Fruit fly (Drosophila melanogaster) whole organism, embryonic: ENCODE results near the gene CG31636.

ENCODE experiments used
- Abd-B ChIP-seq: fragments of 200-800 bp; sonication (Bioruptor generic); optimal IDR thresholded peaks from 2 replicates; lab custom pipeline; 2018; ENCODE audit warnings: missing biosample characterization, mild to moderate bottlenecking, missing genetic modification characterization, moderate library complexity
- Ada2b ChIP-seq: fragments of 200-800 bp; sonication (Bioruptor generic); IDR thresholded peaks from 2 replicates; pipeline ENCODE4 v1.3.6; 2022; ENCODE audit warnings: missing biosample characterization, missing genetic modification characterization
- Bdp1 ChIP-seq: fragments of 200-800 bp; sonication (Bioruptor generic); optimal IDR thresholded peaks from 3 replicates; lab custom pipeline; 2016; ENCODE audit warnings: missing biosample characterization, missing genetic modification characterization
- Bgb ChIP-seq: fragments of 200-800 bp; sonication (Bioruptor generic); IDR thresholded peaks from 2 replicates; pipeline ENCODE4 v1.3.6; 2022; ENCODE audit warnings: missing biosample characterization, missing genetic modification characterization; ENCODE audit not compliant: partially characterized antibody
- Bteb2 ChIP-seq: fragments of 200-800 bp; sonication (Bioruptor generic); optimal IDR thresholded peaks from 2 replicates; lab custom pipeline; 2016; ENCODE audit warnings: missing biosample characterization, missing genetic modification characterization
- CG1024 ChIP-seq: fragments of 200-800 bp; sonication (Bioruptor generic); IDR thresholded peaks from 2 replicates; pipeline ENCODE4 v1.3.6; 2022; ENCODE audit warnings: missing biosample characterization, missing genetic modification characterization
- CG10979 ChIP-seq: fragments of 200-800 bp; sonication (Bioruptor generic); optimal IDR thresholded peaks from 2 replicates; lab custom pipeline; 2018; ENCODE audit warnings: missing biosample characterization, mild to moderate bottlenecking, missing genetic modification characterization, moderate library complexity
- CG11398 ChIP-seq: fragments of 200-800 bp; sonication (Bioruptor generic); optimal IDR thresholded peaks from 2 replicates; lab custom pipeline; 2016; ENCODE audit warnings: missing biosample characterization, missing genetic modification characterization
- CG11560 ChIP-seq: fragments of 200-800 bp; sonication (Bioruptor generic); IDR thresholded peaks from 3 replicates; pipeline ENCODE4 v1.3.6; 2022; ENCODE audit warnings: missing biosample characterization, missing genetic modification characterization
- CG13624 ChIP-seq: fragments of 200-800 bp; sonication (Bioruptor generic); optimal IDR thresholded peaks from 2 replicates; lab custom pipeline; 2016; ENCODE audit warnings: missing biosample characterization, missing genetic modification characterization
- CG14965 ChIP-seq: fragments of 200-800 bp; sonication (Bioruptor generic); optimal IDR thresholded peaks from 2 replicates; lab custom pipeline; 2016; ENCODE audit warnings: missing biosample characterization, missing genetic modification characterization, borderline replicate concordance
- CG17612 ChIP-seq: fragments of 200-800 bp; sonication (Bioruptor generic); IDR thresholded peaks from 2 replicates; pipeline ENCODE4 v1.3.6; 2022; ENCODE audit warnings: missing biosample characterization, missing genetic modification characterization
- CG18619 ChIP-seq: fragments of 200-800 bp; sonication (Bioruptor generic); optimal IDR thresholded peaks from 3 replicates; lab custom pipeline; 2017; ENCODE audit warnings: missing biosample characterization, mild to moderate bottlenecking, missing genetic modification characterization
- CG3163 ChIP-seq: fragments of 200-800 bp; sonication (Bioruptor generic); optimal IDR thresholded peaks from 3 replicates; lab custom pipeline; 2016; ENCODE audit warnings: missing biosample characterization, missing genetic modification characterization
- CG6175 ChIP-seq: fragments of 200-800 bp; sonication (Bioruptor generic); IDR thresholded peaks from 3 replicates; pipeline ENCODE4 v1.3.6; 2022; ENCODE audit warnings: missing biosample characterization, missing genetic modification characterization
- CG6683 ChIP-seq: fragments of 200-800 bp; sonication (Bioruptor generic); optimal IDR thresholded peaks from 2 replicates; lab custom pipeline; 2017; ENCODE audit warnings: missing biosample characterization, mild to moderate bottlenecking, missing genetic modification characterization, missing genetic modification reagents
- CG9215 ChIP-seq: fragments of 200-800 bp; sonication (Bioruptor generic); IDR thresholded peaks from 2 replicates; pipeline ENCODE4 v1.3.6; 2022; ENCODE audit warnings: missing biosample characterization, missing genetic modification characterization
- Chrac-16 ChIP-seq: fragments of 200-800 bp; sonication (Bioruptor generic); optimal IDR thresholded peaks from 3 replicates; lab custom pipeline; 2016; ENCODE audit warnings: missing biosample characterization, missing genetic modification characterization
- Dip3 ChIP-seq: fragments of 200-800 bp; sonication (Bioruptor generic); optimal IDR thresholded peaks from 3 replicates; lab custom pipeline; 2016; ENCODE audit warnings: missing biosample characterization, missing genetic modification characterization
- E2f1 ChIP-seq: fragments of 200-800 bp; sonication (Bioruptor generic); IDR thresholded peaks from 2 replicates; pipeline ENCODE4 v1.3.6; 2022; ENCODE audit warnings: missing biosample characterization, missing genetic modification characterization
- Fer3 ChIP-seq: fragments of 200-800 bp; sonication (Bioruptor generic); optimal IDR thresholded peaks from 2 replicates; lab custom pipeline; 2018; ENCODE audit warnings: missing biosample characterization, mild to moderate bottlenecking, missing genetic modification characterization, moderate library complexity
- Hand ChIP-seq: fragments of 200-800 bp; sonication (Bioruptor generic); optimal IDR thresholded peaks from 2 replicates; lab custom pipeline; 2017; ENCODE audit warnings: mild to moderate bottlenecking, missing biosample characterization, missing genetic modification reagents, missing genetic modification characterization
- Hmr ChIP-seq: fragments of 200-800 bp; sonication (Bioruptor generic); optimal IDR thresholded peaks from 3 replicates; lab custom pipeline; 2017; ENCODE audit warnings: mild to moderate bottlenecking, missing biosample characterization, missing genetic modification reagents, missing genetic modification characterization
- NC2β ChIP-seq: fragments of 200-800 bp; sonication (Bioruptor generic); optimal IDR thresholded peaks from 2 replicates; lab custom pipeline; 2016; ENCODE audit warnings: missing biosample characterization, missing genetic modification characterization
- Oaz ChIP-seq: fragments of 200-800 bp; sonication (Bioruptor generic); IDR thresholded peaks from 2 replicates; pipeline ENCODE4 v1.3.6; 2022; ENCODE audit warnings: missing biosample characterization, missing genetic modification characterization
- Oli ChIP-seq: fragments of 200-800 bp; sonication (Bioruptor generic); optimal IDR thresholded peaks from 2 replicates; lab custom pipeline; 2018; ENCODE audit warnings: missing biosample characterization, mild to moderate bottlenecking, missing genetic modification characterization, moderate library complexity
- Rfx ChIP-seq: fragments of 200-800 bp; sonication (Bioruptor generic); IDR thresholded peaks from 2 replicates; pipeline ENCODE4 v1.3.6; 2022; ENCODE audit warnings: missing biosample characterization, missing genetic modification characterization
- Rx ChIP-seq: fragments of 200-800 bp; sonication (Bioruptor generic); IDR thresholded peaks from 2 replicates; pipeline ENCODE4 v1.3.6; 2022; ENCODE audit warnings: missing biosample characterization, missing genetic modification characterization
- Scr ChIP-seq: fragments of 200-800 bp; sonication (Bioruptor generic); IDR thresholded peaks from 2 replicates; pipeline ENCODE4 v1.3.6; 2022; ENCODE audit warnings: missing biosample characterization, missing genetic modification characterization; ENCODE audit not compliant: partially characterized antibody
- Side ChIP-seq: fragments of 200-800 bp; sonication (Bioruptor generic); optimal IDR thresholded peaks from 2 replicates; lab custom pipeline; 2016; ENCODE audit warnings: missing biosample characterization, missing genetic modification characterization
- Xbp1 ChIP-seq: fragments of 200-800 bp; sonication (Bioruptor generic); optimal IDR thresholded peaks from 3 replicates; lab custom pipeline; 2016; ENCODE audit warnings: missing biosample characterization, mild to moderate bottlenecking, missing genetic modification characterization
- ac ChIP-seq: fragments of 200-800 bp; sonication (Bioruptor generic); optimal IDR thresholded peaks from 3 replicates; lab custom pipeline; 2017; ENCODE audit warnings: missing biosample characterization, mild to moderate bottlenecking, missing genetic modification characterization
- caup ChIP-seq: fragments of 200-800 bp; sonication (Bioruptor generic); optimal IDR thresholded peaks from 3 replicates; lab custom pipeline; 2017; ENCODE audit warnings: missing biosample characterization, mild to moderate bottlenecking, missing genetic modification characterization, moderate library complexity; ENCODE audit not compliant: severe bottlenecking
- chn ChIP-seq: fragments of 200-800 bp; sonication (Bioruptor generic); optimal IDR thresholded peaks from 2 replicates; lab custom pipeline; 2016; ENCODE audit warnings: missing biosample characterization, missing genetic modification characterization
- dan ChIP-seq: fragments of 200-800 bp; sonication (Bioruptor generic); IDR thresholded peaks from 2 replicates; pipeline ENCODE4 v1.3.6; 2022; ENCODE audit warnings: missing biosample characterization, missing genetic modification characterization
- danr ChIP-seq: fragments of 200-800 bp; sonication (Bioruptor generic); IDR thresholded peaks from 2 replicates; pipeline ENCODE4 v1.3.6; 2022; ENCODE audit warnings: missing biosample characterization, missing genetic modification characterization
- gfzf ChIP-seq: fragments of 200-800 bp; sonication (Bioruptor generic); optimal IDR thresholded peaks from 2 replicates; lab custom pipeline; 2016; ENCODE audit warnings: missing biosample characterization, mild to moderate bottlenecking, missing genetic modification characterization, moderate library complexity
- grau ChIP-seq: fragments of 200-800 bp; optimal IDR thresholded peaks from 3 replicates; lab custom pipeline; 2019; ENCODE audit warnings: missing biosample characterization, mild to moderate bottlenecking, missing genetic modification characterization, moderate library complexity
- her ChIP-seq: fragments of 200-800 bp; sonication (Bioruptor generic); optimal IDR thresholded peaks from 2 replicates; lab custom pipeline; 2016; ENCODE audit warnings: missing biosample characterization, missing genetic modification characterization
- hkb ChIP-seq, 2 experiments: fragments of 200-800 bp in 1 of 2; fragments of >200 bp in 1 of 2; sonication (Bioruptor generic) in 1 of 2; IDR thresholded peaks in 1 of 2; optimal IDR thresholded peaks in 1 of 2; 2 replicates each; pipeline versions ENCODE4 v1.3.6 to Lab custom; 2017 to 2022; ENCODE audit warnings: missing biosample characterization in 1 of 2, missing genetic modification characterization in 1 of 2
- kay ChIP-seq: fragments of 200-800 bp; sonication (Bioruptor generic); optimal IDR thresholded peaks from 2 replicates; lab custom pipeline; 2016; ENCODE audit warnings: missing biosample characterization, missing genetic modification characterization
- mam ChIP-seq: fragments of 200-800 bp; sonication (Bioruptor generic); optimal IDR thresholded peaks from 3 replicates; lab custom pipeline; 2016; ENCODE audit warnings: missing biosample characterization, missing genetic modification characterization
- pan ChIP-seq, 4 experiments: fragments of >200 bp in 3 of 4; fragments of 200-800 bp in 1 of 4; sonication (Bioruptor generic) in 1 of 4; optimal IDR thresholded peaks in 3 of 4; IDR thresholded peaks in 1 of 4; 2 replicates each; pipeline versions ENCODE4 v1.3.6 to Lab custom; 2017 to 2022; ENCODE audit warnings: missing biosample characterization in 2 of 4, missing genetic modification characterization in 2 of 4, mixed read lengths in 1 of 4
- pho ChIP-seq: fragments of 200-800 bp; sonication (Bioruptor generic); optimal IDR thresholded peaks from 2 replicates; lab custom pipeline; 2016; ENCODE audit warnings: missing biosample characterization, missing genetic modification characterization
- slbo ChIP-seq: fragments of 200-800 bp; sonication (Bioruptor generic); IDR thresholded peaks from 2 replicates; pipeline ENCODE4 v1.3.6; 2022; ENCODE audit warnings: missing biosample characterization, missing genetic modification characterization
- tin ChIP-seq: fragments of 200-800 bp; sonication (Bioruptor generic); optimal IDR thresholded peaks from 3 replicates; lab custom pipeline; 2016; ENCODE audit warnings: missing biosample characterization, missing genetic modification characterization
- ttk ChIP-seq: fragments of 200-800 bp; sonication (Bioruptor generic); IDR thresholded peaks from 2 replicates; pipeline ENCODE4 v2.1.2; 2022; ENCODE audit warnings: missing biosample characterization, missing genetic modification characterization
- unc-4 ChIP-seq: fragments of 200-800 bp; sonication (Bioruptor generic); IDR thresholded peaks from 2 replicates; pipeline ENCODE4 v1.3.6; 2022; ENCODE audit warnings: missing biosample characterization, missing genetic modification characterization; ENCODE audit not compliant: partially characterized antibody
- wek ChIP-seq: fragments of 200-800 bp; sonication (Bioruptor generic); optimal IDR thresholded peaks from 3 replicates; lab custom pipeline; 2018; ENCODE audit warnings: missing biosample characterization, mild to moderate bottlenecking, missing genetic modification characterization, moderate library complexity
- wor ChIP-seq: fragments of 200-800 bp; sonication (Bioruptor generic); IDR thresholded peaks from 2 replicates; pipeline ENCODE4 v1.3.6; 2022; ENCODE audit warnings: missing biosample characterization, missing genetic modification characterization

CG31636 gene

DNA sequence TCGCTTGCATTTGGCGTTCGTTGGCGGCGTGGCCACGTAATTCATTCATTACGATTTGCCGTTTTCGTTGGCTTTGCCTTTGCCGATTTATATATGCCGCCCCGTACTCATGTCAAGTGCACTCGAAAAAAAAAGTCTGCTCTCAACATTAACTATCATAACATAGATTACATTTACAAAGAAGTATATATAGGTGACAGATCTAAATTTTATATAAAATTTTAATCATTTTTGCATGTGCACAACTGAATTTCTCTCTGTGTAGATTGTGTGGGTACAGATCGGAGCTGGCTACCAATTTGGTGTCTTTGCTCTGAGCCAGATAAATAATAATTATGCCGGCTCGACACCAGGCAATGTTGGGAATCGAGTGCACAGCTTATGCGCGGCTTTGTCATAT is 40.4 kb upstream of the CG31636 start (continued):
- no peak for TF ChIP-seq ac (GFP tag; lab: Kevin White, UChicago)
- peak; percentile 33; the same call in 1 of the 2 replicates for TF ChIP-seq Rx (GFP tag; lab: Robert Waterston, UW)
- 0 out of 2 replicates have a peak, but pooled peaks have one; percentile 23 for TF ChIP-seq dan (GFP tag; lab: Robert Waterston, UW)
- TF ChIP-seq CG9215 = no peak
- TF ChIP-seq Abd-B (GFP tag; lab: Kevin White, UChicago) = peak; percentile 13
- TF ChIP-seq CG17612 (GFP tag; lab: Robert Waterston, UW) = no peak
- 0 out of 2 replicates have a peak, but pooled peaks have one; percentile 32 for TF ChIP-seq Oaz (GFP tag; lab: Robert Waterston, UW)
- no peak for TF ChIP-seq Side
- 0 out of 2 replicates have a peak, but pooled peaks have one; percentile 17 for TF ChIP-seq CG1024
- peak; percentile 53 for TF ChIP-seq Oli (tag; lab: Kevin White, UChicago)
- TF ChIP-seq CG18619 = peak; percentile 15
- TF ChIP-seq pho (GFP tag; lab: Kevin White, UChicago) = no peak
- peak; percentile 17 for TF ChIP-seq Chrac-16 (GFP tag; lab: Kevin White, UChicago)
- TF ChIP-seq her (GFP tag; lab: Kevin White, UChicago) = no peak
- TF ChIP-seq CG6175 (GFP tag; lab: Robert Waterston, UW) = 0 out of 3 replicates have a peak, but pooled peaks have one; percentile 20
- no peak for TF ChIP-seq Bgb (GFP tag; lab: Robert Waterston, UW)
- TF ChIP-seq Xbp1 (GFP tag; lab: Kevin White, UChicago) = peak; percentile 50
- peak; percentile 1 for TF ChIP-seq caup (GFP tag; lab: Kevin White, UChicago)
- TF ChIP-seq CG11560 (tag; lab: Robert Waterston, UW) = no peak
- no peak for TF ChIP-seq Bteb2
- peak; percentile 19 for TF ChIP-seq tin
- TF ChIP-seq CG10979 (tag; lab: Kevin White, UChicago) = peak; percentile 45
- TF ChIP-seq ttk = peak; percentile 42
- no peak for TF ChIP-seq CG13624 (GFP tag; lab: Kevin White, UChicago)
- no peak for TF ChIP-seq kay
- no peak for TF ChIP-seq hkb (optimal IDR thresholded peaks at IDR 0.05; lab: Kevin White, UChicago)
- TF ChIP-seq hkb (GFP tag; IDR thresholded peaks at IDR 0.05; lab: Robert Waterston, UW) = peak; percentile 24; the same call in 1 of the 2 replicates
- no peak for TF ChIP-seq Bdp1
- peak; percentile 64 for TF ChIP-seq Rfx (GFP tag; lab: Robert Waterston, UW)
- no peak for TF ChIP-seq CG14965 (GFP tag; lab: Kevin White, UChicago)
- no peak for TF ChIP-seq CG3163
- TF ChIP-seq E2f1 (GFP tag; lab: Robert Waterston, UW) = peak; percentile 63
- no peak for TF ChIP-seq CG11398
- no peak for TF ChIP-seq CG6683 (GFP tag; lab: Kevin White, UChicago)
- TF ChIP-seq Fer3 (tag; lab: Kevin White, UChicago) = peak; percentile 22
- no peak for TF ChIP-seq gfzf (GFP tag; lab: Kevin White, UChicago)
- no peak for TF ChIP-seq Scr
- peak; percentile 71 for TF ChIP-seq slbo (GFP tag; lab: Robert Waterston, UW)
- peak; percentile 42 for TF ChIP-seq chn (GFP tag; lab: Kevin White, UChicago)
- TF ChIP-seq Dip3 (GFP tag; lab: Kevin White, UChicago) = no peak
- TF ChIP-seq wor (GFP tag; lab: Robert Waterston, UW) = no peak
- peak; percentile 9 for TF ChIP-seq mam
- no peak for TF ChIP-seq wek (GFP tag; lab: Kevin White, UChicago)
- peak; percentile 43; the same call in 1 of the 2 replicates for TF ChIP-seq Ada2b (GFP tag; lab: Robert Waterston, UW)
- peak; percentile 50 for TF ChIP-seq grau (tag; lab: Kevin White, UChicago)
- TF ChIP-seq unc-4 (GFP tag; lab: Robert Waterston, UW) = no peak
- no peak for TF ChIP-seq Hand
- peak; percentile 16 for TF ChIP-seq Hmr (GFP tag; lab: Kevin White, UChicago)
- no peak for TF ChIP-seq pan (optimal IDR thresholded peaks at IDR 0.05; lab: Kevin White, UChicago)
- peak in 1 of 2 experiments; percentile 78 for TF ChIP-seq pan (GFP tag; optimal IDR thresholded peaks at IDR 0.05 in 1 of 2, IDR thresholded peaks at IDR 0.05 in 1 of 2)
- peak; percentile 21 for TF ChIP-seq NC2β
- TF ChIP-seq danr = no peak
